Worm (Caenorhabditis elegans): ENCODE measurements around the gene swt-5.

The swt-5 gene

ce11 chrV:9499295-9499694 is 1.9 kb upstream of the swt-5 start:
- TF ChIP-seq blmp-1 (tag; optimal IDR thresholded peaks at IDR 0.05; ENCODE audit: insufficient read depth) (peak; percentile 42), gmeb-1 (tag; optimal IDR thresholded peaks at IDR 0.05) (no peak)

ce11 chrV:9503152-9503817 is 2.1 kb downstream of the swt-5 start:
- no peak for TF ChIP-seq nhr-237 (tag; optimal IDR thresholded peaks at IDR 0.05)
- TF ChIP-seq zag-1 (tag; optimal IDR thresholded peaks at IDR 0.05): no peak
- TF ChIP-seq gmeb-1 (tag; optimal IDR thresholded peaks at IDR 0.05): peak; percentile 66
- TF ChIP-seq nhr-23 (tag; optimal IDR thresholded peaks at IDR 0.05): no peak
- no peak for TF ChIP-seq nhr-6 (tag; optimal IDR thresholded peaks at IDR 0.05)
- TF ChIP-seq unc-39 (tag; optimal IDR thresholded peaks at IDR 0.05): no peak
- no peak for TF ChIP-seq alr-1 (tag; optimal IDR thresholded peaks at IDR 0.05)
- peak; percentile 51 for TF ChIP-seq lin-11 (tag; optimal IDR thresholded peaks at IDR 0.05)
- TF ChIP-seq ZK546.5 (tag; optimal IDR thresholded peaks at IDR 0.05): no peak
- TF ChIP-seq sem-4 (tag; optimal IDR thresholded peaks at IDR 0.05): peak; percentile 34
- no peak for TF ChIP-seq dmd-4 (tag; optimal IDR thresholded peaks at IDR 0.05)
- peak; percentile 54 for TF ChIP-seq lin-13 (GFP tag; optimal IDR thresholded peaks at IDR 0.05)
- peak; percentile 48 for TF ChIP-seq ceh-16 (tag; optimal IDR thresholded peaks at IDR 0.05)
- TF ChIP-seq sma-9 (GFP tag; optimal IDR thresholded peaks at IDR 0.05): peak; percentile 59
- no peak for TF ChIP-seq sma-9 (tag; optimal IDR thresholded peaks at IDR 0.05)
- no peak for TF ChIP-seq nhr-77 (tag; optimal IDR thresholded peaks at IDR 0.05)
- peak; percentile 71 for TF ChIP-seq nhr-21 (tag; optimal IDR thresholded peaks at IDR 0.05)
- no peak for TF ChIP-seq blmp-1 (tag; optimal IDR thresholded peaks at IDR 0.05; ENCODE audit: insufficient read depth)
- TF ChIP-seq unc-62 (GFP tag; optimal IDR thresholded peaks at IDR 0.05): no peak
- TF ChIP-seq skn-1 (tag; optimal IDR thresholded peaks at IDR 0.05): no peak
- peak; percentile 45 for TF ChIP-seq ztf-4 (tag; optimal IDR thresholded peaks at IDR 0.05)
- TF ChIP-seq nhr-10 (tag; optimal IDR thresholded peaks at IDR 0.05): peak; percentile 4
- no peak for TF ChIP-seq nhr-12 (tag; optimal IDR thresholded peaks at IDR 0.05)
- TF ChIP-seq C34F6.9 (tag; optimal IDR thresholded peaks at IDR 0.05): peak; percentile 53
- TF ChIP-seq nhr-25 (tag; optimal IDR thresholded peaks at IDR 0.05): peak; percentile 54
- no peak for TF ChIP-seq R02D3.7 (tag; optimal IDR thresholded peaks at IDR 0.05)
- no peak for TF ChIP-seq peb-1 (tag; optimal IDR thresholded peaks at IDR 0.05)
- no peak for TF ChIP-seq ama-1 (optimal IDR thresholded peaks at IDR 0.05)
- TF ChIP-seq lsy-2 (tag; optimal IDR thresholded peaks at IDR 0.05): peak; percentile 54 to 56
- peak; percentile 76 for TF ChIP-seq nhr-129 (tag; optimal IDR thresholded peaks at IDR 0.05)
- TF ChIP-seq elt-3 (tag; optimal IDR thresholded peaks at IDR 0.05): no peak
- TF ChIP-seq nhr-11 (tag; optimal IDR thresholded peaks at IDR 0.05): no peak
- TF ChIP-seq unc-55 (GFP tag; optimal IDR thresholded peaks at IDR 0.05): no peak
- no peak for TF ChIP-seq ceh-82 (tag; optimal IDR thresholded peaks at IDR 0.05)
- TF ChIP-seq elt-1 (tag; optimal IDR thresholded peaks at IDR 0.05): no peak
- no peak for TF ChIP-seq lin-39 (tag; optimal IDR thresholded peaks at IDR 0.05)
- TF ChIP-seq snpc-4 (tag; optimal IDR thresholded peaks at IDR 0.05): peak; percentile 95
- TF ChIP-seq ztf-1 (GFP tag; conservative IDR thresholded peaks at IDR 0.05): no peak
- TF ChIP-seq F13H6.1 (tag; optimal IDR thresholded peaks at IDR 0.05): peak; percentile 57
- peak; percentile 67 for TF ChIP-seq egl-27 (tag; optimal IDR thresholded peaks at IDR 0.05)
- peak; percentile 75 for TF ChIP-seq sma-3 (GFP tag; optimal IDR thresholded peaks at IDR 0.05)
- TF ChIP-seq Y55F3AM.14 (GFP tag; optimal IDR thresholded peaks at IDR 0.05): peak; percentile 60
- TF ChIP-seq crh-2 (tag; optimal IDR thresholded peaks at IDR 0.05): peak; percentile 38
- no peak for TF ChIP-seq mab-5 (tag; optimal IDR thresholded peaks at IDR 0.05)
- TF ChIP-seq ztf-11 (tag; optimal IDR thresholded peaks at IDR 0.05): no peak
- no peak for TF ChIP-seq mdl-1 (tag; optimal IDR thresholded peaks at IDR 0.05)
- peak; percentile 44 for TF ChIP-seq fos-1 (tag; optimal IDR thresholded peaks at IDR 0.05)
- no peak for TF ChIP-seq aly-2 (tag; optimal IDR thresholded peaks at IDR 0.05)
- no peak for TF ChIP-seq mbf-1 (tag; optimal IDR thresholded peaks at IDR 0.05)

Measured in whole organism, L2 larva.